Fruit fly (Drosophila melanogaster): ENCODE measurements around the gene rudhira.

rudhira gene

dm6 chrX:11816434-11816948 lies at the start of gene rudhira, which contains the start of gene CG1578:
rudhira (plus strand) TSS chrX:11816898.
CG1578 (minus strand) TSS chrX:11816551.
- TF ChIP-seq ttk (optimal IDR thresholded peaks at IDR 0.05), result no peak
- no peak for TF ChIP-seq insv (optimal IDR thresholded peaks at IDR 0.05)
- TF ChIP-seq psq (optimal IDR thresholded peaks at IDR 0.05), result no peak
- TF ChIP-seq Myc (optimal IDR thresholded peaks at IDR 0.05), result no peak
- TF ChIP-seq h (optimal IDR thresholded peaks at IDR 0.05), result no peak
- no peak for TF ChIP-seq Sin3A (optimal IDR thresholded peaks at IDR 0.05)

dm6 chrX:11769435-11769834 lies 47.3 kb upstream of the rudhira start:
- TF ChIP-seq h (optimal IDR thresholded peaks at IDR 0.05) (no peak), ttk (optimal IDR thresholded peaks at IDR 0.05) (no peak), Myc (optimal IDR thresholded peaks at IDR 0.05) (no peak), insv (optimal IDR thresholded peaks at IDR 0.05) (no peak), psq (optimal IDR thresholded peaks at IDR 0.05) (no peak)

- TF ChIP-seq h (optimal IDR thresholded peaks at IDR 0.05), result no peak
- no peak for TF ChIP-seq psq (optimal IDR thresholded peaks at IDR 0.05)
- TF ChIP-seq insv (optimal IDR thresholded peaks at IDR 0.05), result no peak
- TF ChIP-seq Myc (optimal IDR thresholded peaks at IDR 0.05), result no peak
- no peak for TF ChIP-seq ttk (optimal IDR thresholded peaks at IDR 0.05)
- TF ChIP-seq Sin3A (optimal IDR thresholded peaks at IDR 0.05), result no peak
These were observed 40.6 kb upstream of the rudhira start for dm6 chrX:11775987-11776587.

dm6 chrX:11778734-11779220 lies 37.9 kb upstream of the rudhira start, which contains the start of gene dy:
dy (minus strand) TSS chrX:11778784.
- TF ChIP-seq psq (optimal IDR thresholded peaks at IDR 0.05) (no peak), Sin3A (optimal IDR thresholded peaks at IDR 0.05) (no peak), ttk (optimal IDR thresholded peaks at IDR 0.05) (no peak), insv (optimal IDR thresholded peaks at IDR 0.05) (no peak), Myc (optimal IDR thresholded peaks at IDR 0.05) (no peak)

- no peak for TF ChIP-seq Myc (optimal IDR thresholded peaks at IDR 0.05)
- no peak for TF ChIP-seq ttk (optimal IDR thresholded peaks at IDR 0.05)
- TF ChIP-seq psq (optimal IDR thresholded peaks at IDR 0.05), result no peak
- no peak for TF ChIP-seq h (optimal IDR thresholded peaks at IDR 0.05)
- TF ChIP-seq insv (optimal IDR thresholded peaks at IDR 0.05), result no peak
- TF ChIP-seq Sin3A (optimal IDR thresholded peaks at IDR 0.05), result no peak
These were observed 31.7 kb upstream of the rudhira start for dm6 chrX:11784997-11785396.

dm6 chrX:11787081-11787480 lies 29.6 kb upstream of the rudhira start, which contains the start of gene Karl:
Karl (plus strand) TSS chrX:11787381.
- TF ChIP-seq ttk (optimal IDR thresholded peaks at IDR 0.05) (no peak), Sin3A (optimal IDR thresholded peaks at IDR 0.05) (no peak), h (optimal IDR thresholded peaks at IDR 0.05) (no peak), insv (optimal IDR thresholded peaks at IDR 0.05) (no peak), Myc (optimal IDR thresholded peaks at IDR 0.05) (no peak)

dm6 chrX:11788187-11788870 lies 28.4 kb upstream of the rudhira start:
- no peak for TF ChIP-seq psq (optimal IDR thresholded peaks at IDR 0.05)
- TF ChIP-seq ttk (optimal IDR thresholded peaks at IDR 0.05), result no peak
- no peak for TF ChIP-seq Sin3A (optimal IDR thresholded peaks at IDR 0.05)
- no peak for TF ChIP-seq h (optimal IDR thresholded peaks at IDR 0.05)
- no peak for TF ChIP-seq insv (optimal IDR thresholded peaks at IDR 0.05)
- TF ChIP-seq Myc (optimal IDR thresholded peaks at IDR 0.05), result no peak

dm6 chrX:11792415-11793328 lies 24.0 kb upstream of the rudhira start, which contains the start of gene CkIIbeta:
CkIIbeta (plus strand) TSS chrX:11792533.
- TF ChIP-seq Myc (optimal IDR thresholded peaks at IDR 0.05) (no peak), psq (optimal IDR thresholded peaks at IDR 0.05) (no peak), ttk (optimal IDR thresholded peaks at IDR 0.05) (no peak)

- TF ChIP-seq psq (optimal IDR thresholded peaks at IDR 0.05), result no peak
- no peak for TF ChIP-seq Myc (optimal IDR thresholded peaks at IDR 0.05)
- no peak for TF ChIP-seq Sin3A (optimal IDR thresholded peaks at IDR 0.05)
- TF ChIP-seq h (optimal IDR thresholded peaks at IDR 0.05), result no peak
- TF ChIP-seq ttk (optimal IDR thresholded peaks at IDR 0.05), result no peak
- no peak for TF ChIP-seq insv (optimal IDR thresholded peaks at IDR 0.05)
These were observed 23.3 kb upstream of the rudhira start for dm6 chrX:11793434-11793833.

- TF ChIP-seq Myc (optimal IDR thresholded peaks at IDR 0.05) (no peak), ttk (optimal IDR thresholded peaks at IDR 0.05) (no peak), h (optimal IDR thresholded peaks at IDR 0.05) (no peak), Sin3A (optimal IDR thresholded peaks at IDR 0.05) (no peak)
These were observed 19.8 kb upstream of the rudhira start for dm6 chrX:11796925-11797324.

- TF ChIP-seq insv (optimal IDR thresholded peaks at IDR 0.05) (no peak), ttk (optimal IDR thresholded peaks at IDR 0.05) (no peak), Myc (optimal IDR thresholded peaks at IDR 0.05) (no peak), psq (optimal IDR thresholded peaks at IDR 0.05) (no peak), Sin3A (optimal IDR thresholded peaks at IDR 0.05) (no peak), h (optimal IDR thresholded peaks at IDR 0.05) (no peak)
These were observed 18.2 kb upstream of the rudhira start for dm6 chrX:11798522-11798921.
